Fruit fly (Drosophila melanogaster): ENCODE results near the gene CG15021.

The CG15021 gene

dm6 chr3L:4460307-4461088 is 24.0 kb downstream of the CG15021 start, which contains the start of gene CG15022 (continued):
- TF ChIP-seq Xrp1 (GFP tag; IDR thresholded peaks at IDR 0.05): no peak
- peak; percentile 38 for TF ChIP-seq Vsx1 (GFP tag; optimal IDR thresholded peaks at IDR 0.05)
- TF ChIP-seq CG11696 (GFP tag; IDR thresholded peaks at IDR 0.05): no peak
- peak; percentile 58; the same call in 1 of the 3 replicates for TF ChIP-seq sr (GFP tag; IDR thresholded peaks at IDR 0.05)
- TF ChIP-seq Hr39 (optimal IDR thresholded peaks at IDR 0.05): peak; percentile 66
- TF ChIP-seq lov (optimal IDR thresholded peaks at IDR 0.05): no peak
- no peak for TF ChIP-seq lov (GFP tag; IDR thresholded peaks at IDR 0.05)
- TF ChIP-seq croc (GFP tag; conservative IDR thresholded peaks at IDR 0.05): no peak

- TF ChIP-seq hkb (optimal IDR thresholded peaks at IDR 0.05): no peak
- TF ChIP-seq hkb (GFP tag; IDR thresholded peaks at IDR 0.05): 0 out of 2 replicates have a peak, but pooled peaks have one; percentile 9
- 0 out of 3 replicates have a peak, but pooled peaks have one; percentile 30 for TF ChIP-seq CG17361 (GFP tag; IDR thresholded peaks at IDR 0.05)
- peak; percentile 20 for TF ChIP-seq sd (tag; optimal IDR thresholded peaks at IDR 0.05)
- TF ChIP-seq aop (GFP tag; IDR thresholded peaks at IDR 0.05): no peak
- no peak for TF ChIP-seq CG15073 (GFP tag; optimal IDR thresholded peaks at IDR 0.05)
- TF ChIP-seq Fer3 (tag; optimal IDR thresholded peaks at IDR 0.05): peak; percentile 4
- TF ChIP-seq CG14441 (GFP tag; IDR thresholded peaks at IDR 0.05): peak; percentile 37; the same call in 1 of the 2 replicates
- TF ChIP-seq dmrt99B (tag; optimal IDR thresholded peaks at IDR 0.05): peak; percentile 34
- TF ChIP-seq CG2678 (tag; optimal IDR thresholded peaks at IDR 0.05): peak; percentile 56
- no peak for TF ChIP-seq pita (GFP tag; optimal IDR thresholded peaks at IDR 0.05)
- TF ChIP-seq CG12155 (GFP tag; optimal IDR thresholded peaks at IDR 0.05): no peak
- TF ChIP-seq Ravus (GFP tag; IDR thresholded peaks at IDR 0.05): no peak
- TF ChIP-seq CG12299 (tag; optimal IDR thresholded peaks at IDR 0.05): no peak
- no peak for TF ChIP-seq Asciz (GFP tag; optimal IDR thresholded peaks at IDR 0.05)
- peak; percentile 4 for TF ChIP-seq bcd (GFP tag; optimal IDR thresholded peaks at IDR 0.05)
- TF ChIP-seq Hr51 (GFP tag; optimal IDR thresholded peaks at IDR 0.05): peak in 1 of 2 experiments; percentile 48
- no peak for TF ChIP-seq NC2α (GFP tag; optimal IDR thresholded peaks at IDR 0.05)
- no peak for TF ChIP-seq jumu (GFP tag; optimal IDR thresholded peaks at IDR 0.05)
- peak; percentile 4 to 37 for TF ChIP-seq Pdp1 (GFP tag; optimal IDR thresholded peaks at IDR 0.05)
- TF ChIP-seq Hmr (GFP tag; optimal IDR thresholded peaks at IDR 0.05): peak; percentile 41
- TF ChIP-seq Doc2 (GFP tag; IDR thresholded peaks at IDR 0.05): no peak
- peak; percentile 39 for TF ChIP-seq CG7839 (tag; optimal IDR thresholded peaks at IDR 0.05)
- TF ChIP-seq BtbVII (GFP tag; optimal IDR thresholded peaks at IDR 0.05): peak; percentile 38
- TF ChIP-seq zfh2 (GFP tag; optimal IDR thresholded peaks at IDR 0.05): no peak
- peak; percentile 69; the same call in 2 of the 3 replicates for TF ChIP-seq dysf (GFP tag; IDR thresholded peaks at IDR 0.05)
- TF ChIP-seq MBD-R2 (GFP tag; IDR thresholded peaks at IDR 0.05): peak; percentile 31; the same call in 1 of the 2 replicates
- TF ChIP-seq Myb (GFP tag; optimal IDR thresholded peaks at IDR 0.05): no peak
- TF ChIP-seq CG18011 (GFP tag; optimal IDR thresholded peaks at IDR 0.05): no peak
- no peak for TF ChIP-seq CG7963 (GFP tag; IDR thresholded peaks at IDR 0.05; ENCODE audit: partially characterized antibody)
- TF ChIP-seq esg (GFP tag; conservative IDR thresholded peaks at IDR 0.05): peak; percentile 30
- no peak for TF ChIP-seq YL-1 (GFP tag; optimal IDR thresholded peaks at IDR 0.05)
- TF ChIP-seq Side (GFP tag; optimal IDR thresholded peaks at IDR 0.05): no peak
- TF ChIP-seq CG17359 (tag; optimal IDR thresholded peaks at IDR 0.05): no peak
- TF ChIP-seq Sry-β (GFP tag; optimal IDR thresholded peaks at IDR 0.05): no peak
- no peak for TF ChIP-seq gcm2 (GFP tag; optimal IDR thresholded peaks at IDR 0.05)
- no peak for TF ChIP-seq Poxn (GFP tag; IDR thresholded peaks at IDR 0.05)
- no peak for TF ChIP-seq ro (GFP tag; IDR thresholded peaks at IDR 0.05)
- no peak for TF ChIP-seq CG11723 (GFP tag; optimal IDR thresholded peaks at IDR 0.05)
- TF ChIP-seq CG5245 (GFP tag; optimal IDR thresholded peaks at IDR 0.05): no peak
- no peak for TF ChIP-seq Hr39 (optimal IDR thresholded peaks at IDR 0.05)
These were observed 25.0 kb downstream of the CG15021 start, which contains the start of gene CG15023 for dm6 chr3L:4461454-4462045. Gene CG15023, minus strand, starts transcription at chr3L:4461504.
